Worm (Caenorhabditis elegans): ENCODE measurements around the gene amdh-1.

amdh-1 gene

ce11 chrIII:6207881-6208280, 43.7 kb upstream of the amdh-1 start, which contains the start of gene C23G10.2 (continued):
- 0 out of 2 replicates have a peak, but pooled peaks have one; percentile 27 for TF ChIP-seq nfyb-1 (GFP tag; IDR thresholded peaks at IDR 0.05)
- no peak for TF ChIP-seq mel-28 (tag; optimal IDR thresholded peaks at IDR 0.05; ENCODE audit: borderline replicate concordance)
- no peak for TF ChIP-seq let-607 (tag; optimal IDR thresholded peaks at IDR 0.05)
- TF ChIP-seq aptf-2 (GFP tag; conservative IDR thresholded peaks at IDR 0.05): no peak
- no peak for TF ChIP-seq madf-8 (GFP tag; conservative IDR thresholded peaks at IDR 0.05)
- TF ChIP-seq ceh-91 (GFP tag; IDR thresholded peaks at IDR 0.05): no peak
- no peak for TF ChIP-seq egrh-3 (GFP tag; IDR thresholded peaks at IDR 0.05)
- TF ChIP-seq ceh-100 (GFP tag; IDR thresholded peaks at IDR 0.05): peak; percentile 27; the same call in 1 of the 2 replicates
- peak; percentile 32 for TF ChIP-seq F33H1.4 (GFP tag; IDR thresholded peaks at IDR 0.05)
- 0 out of 2 replicates have a peak, but pooled peaks have one; percentile 31 for TF ChIP-seq Y95B8A.8 (GFP tag; IDR thresholded peaks at IDR 0.05)
- TF ChIP-seq lsy-27 (tag; optimal IDR thresholded peaks at IDR 0.05; ENCODE audit: borderline replicate concordance, insufficient read depth): no peak
- no peak; the same call in 1 of the 2 replicates for TF ChIP-seq D2030.7 (GFP tag; IDR thresholded peaks at IDR 0.05)
- TF ChIP-seq rcor-1 (GFP tag; IDR thresholded peaks at IDR 0.05): peak; percentile 62
- no peak for TF ChIP-seq ets-4 (GFP tag; optimal IDR thresholded peaks at IDR 0.05)
- no peak for TF ChIP-seq ztf-18 (tag; optimal IDR thresholded peaks at IDR 0.05)
- peak; percentile 16 for TF ChIP-seq lin-54 (GFP tag; optimal IDR thresholded peaks at IDR 0.05)
- peak; percentile 3 for TF ChIP-seq efl-1 (GFP tag; optimal IDR thresholded peaks at IDR 0.05)
- no peak for TF ChIP-seq sdz-38 (tag; optimal IDR thresholded peaks at IDR 0.05)
- no peak for TF ChIP-seq egl-18 (GFP tag; IDR thresholded peaks at IDR 0.05)
- no peak for TF ChIP-seq lir-1 (GFP tag; conservative IDR thresholded peaks at IDR 0.05)
- TF ChIP-seq lin-26 (GFP tag; IDR thresholded peaks at IDR 0.05): peak; percentile 69
- peak; percentile 30; the same call in 1 of the 2 replicates for TF ChIP-seq hmg-1.2 (GFP tag; IDR thresholded peaks at IDR 0.05)
- TF ChIP-seq him-1 (tag; optimal IDR thresholded peaks at IDR 0.05): no peak

ce11 chrIII:6208984-6209383, 42.6 kb upstream of the amdh-1 start, which contains the start of gene C23G10.1:
TSS of gene C23G10.1 (plus strand) at chrIII:6209284.
- TF ChIP-seq T07F8.4 (tag; optimal IDR thresholded peaks at IDR 0.05) (no peak), F49E8.2 (tag; optimal IDR thresholded peaks at IDR 0.05; ENCODE audit: insufficient read depth) (peak; percentile 32)

- TF ChIP-seq ceh-27 (GFP tag; optimal IDR thresholded peaks at IDR 0.05): no peak
- peak; percentile 71 for TF ChIP-seq snpc-1.3 (tag; optimal IDR thresholded peaks at IDR 0.05; ENCODE audit: insufficient read depth)
- TF ChIP-seq nhr-90 (tag; optimal IDR thresholded peaks at IDR 0.05): no peak
- TF ChIP-seq cebp-1 (GFP tag; IDR thresholded peaks at IDR 0.05): no peak
- TF ChIP-seq cebp-1 (tag; optimal IDR thresholded peaks at IDR 0.05): no peak
- TF ChIP-seq ccch-3 (GFP tag; optimal IDR thresholded peaks at IDR 0.05): no peak
- peak; percentile 51 for TF ChIP-seq xnd-1 (tag; optimal IDR thresholded peaks at IDR 0.05)
- TF ChIP-seq nhr-27 (tag; optimal IDR thresholded peaks at IDR 0.05): no peak
- TF ChIP-seq lsl-1 (GFP tag; optimal IDR thresholded peaks at IDR 0.05): peak; percentile 62
- TF ChIP-seq Y53G8AR.9 (GFP tag; conservative IDR thresholded peaks at IDR 0.05): no peak; the same call in 1 of the 2 replicates
- no peak for TF ChIP-seq mcd-1 (GFP tag; IDR thresholded peaks at IDR 0.05)
- peak; percentile 85; the same call in 1 of the 2 replicates for TF ChIP-seq attf-6 (GFP tag; IDR thresholded peaks at IDR 0.05)
- peak; percentile 4 for TF ChIP-seq B0261.1 (tag; optimal IDR thresholded peaks at IDR 0.05)
- peak; percentile 12 for TF ChIP-seq lin-54 (GFP tag; optimal IDR thresholded peaks at IDR 0.05)
- TF ChIP-seq let-526 (GFP tag; IDR thresholded peaks at IDR 0.05): no peak
- TF ChIP-seq tbp1 (GFP tag; optimal IDR thresholded peaks at IDR 0.05): peak; percentile 73
- peak; percentile 85 for TF ChIP-seq hrde-1 (tag; optimal IDR thresholded peaks at IDR 0.05; ENCODE audit: borderline replicate concordance)
- 0 out of 2 replicates have a peak, but pooled peaks have one; percentile 9 for TF ChIP-seq lir-1 (GFP tag; conservative IDR thresholded peaks at IDR 0.05)
- no peak for TF ChIP-seq hlh-12 (tag; optimal IDR thresholded peaks at IDR 0.05)
- TF ChIP-seq nfya-1 (tag; optimal IDR thresholded peaks at IDR 0.05; ENCODE audit: borderline replicate concordance, insufficient read depth): no peak
- no peak for TF ChIP-seq lsy-27 (tag; optimal IDR thresholded peaks at IDR 0.05; ENCODE audit: borderline replicate concordance, insufficient read depth)
- no peak for TF ChIP-seq F22D6.2 (tag; optimal IDR thresholded peaks at IDR 0.05)
Measured at ce11 chrIII:6210215-6210822, 41.3 kb upstream of the amdh-1 start.
